Worm (Caenorhabditis elegans) whole organism, L3 larva: ENCODE measurements around the gene irk-3.

Source experiments
- ZK546.5 ChIP-seq: sonication (generic microtip); optimal IDR thresholded peaks from 2 replicates; lab custom pipeline; 2017; ENCODE audit warnings: missing biosample characterization, missing genetic modification characterization
- aly-2 ChIP-seq: fragments of 150-350 bp; optimal IDR thresholded peaks from 2 replicates; lab custom pipeline; 2014; ENCODE audit warnings: missing biosample characterization, missing genetic modification characterization
- ceh-16 ChIP-seq: sonication (generic microtip); optimal IDR thresholded peaks from 2 replicates; lab custom pipeline; 2017; ENCODE audit warnings: missing biosample characterization, missing genetic modification characterization
- ceh-28 ChIP-seq: fragments of 150-350 bp; optimal IDR thresholded peaks from 2 replicates; lab custom pipeline; 2014; ENCODE audit warnings: missing biosample characterization, missing genetic modification reagents, missing genetic modification characterization
- ceh-82 ChIP-seq: fragments of 150-350 bp; optimal IDR thresholded peaks from 2 replicates; lab custom pipeline; 2014; ENCODE audit warnings: missing biosample characterization, missing genetic modification characterization
- ceh-9 ChIP-seq: sonication (generic microtip); optimal IDR thresholded peaks from 2 replicates; lab custom pipeline; 2018; ENCODE audit warnings: missing biosample characterization, missing genetic modification characterization
- daf-12 ChIP-seq: fragments of 150-350 bp; optimal IDR thresholded peaks from 2 replicates; lab custom pipeline; 2014; ENCODE audit warnings: missing biosample characterization, missing genetic modification reagents, missing genetic modification characterization
- egl-27 ChIP-seq: sonication (generic microtip); optimal IDR thresholded peaks from 4 replicates; lab custom pipeline; 2017; ENCODE audit warnings: missing biosample characterization, missing genetic modification reagents, missing genetic modification characterization
- elt-1 ChIP-seq: fragments of 150-350 bp; optimal IDR thresholded peaks from 2 replicates; lab custom pipeline; 2014; ENCODE audit warnings: missing biosample characterization, missing genetic modification characterization
- elt-3 ChIP-seq, 3 experiments: fragments of 150-350 bp in 1 of 3; sonication (generic microtip) in 2 of 3; optimal IDR thresholded peaks; 2 replicates in 2 of 3; 4 replicates in 1 of 3; lab custom pipeline; 2014 to 2017; ENCODE audit warnings: missing biosample characterization in 3 of 3, missing genetic modification characterization in 3 of 3
- fkh-10 ChIP-seq: sonication (generic microtip); optimal IDR thresholded peaks from 2 replicates; lab custom pipeline; 2017; ENCODE audit warnings: missing biosample characterization, missing genetic modification reagents, missing genetic modification characterization
- fkh-2 ChIP-seq: fragments of 150-350 bp; optimal IDR thresholded peaks from 2 replicates; lab custom pipeline; 2014; ENCODE audit warnings: missing biosample characterization, missing genetic modification reagents, missing genetic modification characterization
- hmg-11 ChIP-seq: sonication (generic microtip); optimal IDR thresholded peaks from 2 replicates; lab custom pipeline; 2016; ENCODE audit warnings: missing genetic modification characterization, missing compliant biosample characterization
- lsy-12 ChIP-seq: sonication (generic microtip); optimal IDR thresholded peaks from 2 replicates; lab custom pipeline; 2016; ENCODE audit warnings: mild to moderate bottlenecking, missing genetic modification characterization, missing compliant biosample characterization
- mml-1 ChIP-seq: fragments of 150-350 bp; sonication (generic microtip); optimal IDR thresholded peaks from 3 replicates; lab custom pipeline; 2014; ENCODE audit warnings: missing biosample characterization, missing genetic modification characterization
- nfya-1 ChIP-seq: sonication (generic microtip); optimal IDR thresholded peaks from 2 replicates; lab custom pipeline; 2017; ENCODE audit warnings: missing genetic modification characterization, mild to moderate bottlenecking, missing compliant biosample characterization, antibody characterized with exemption, moderate library complexity; ENCODE audit not compliant: insufficient read depth
- nhr-12 ChIP-seq: fragments of 150-350 bp; optimal IDR thresholded peaks from 2 replicates; lab custom pipeline; 2014; ENCODE audit warnings: missing biosample characterization, missing genetic modification characterization
- nhr-237 ChIP-seq: fragments of 150-350 bp; optimal IDR thresholded peaks from 2 replicates; lab custom pipeline; 2014; ENCODE audit warnings: missing biosample characterization, missing genetic modification characterization
- nhr-25 ChIP-seq: sonication (generic microtip); optimal IDR thresholded peaks from 2 replicates; lab custom pipeline; 2017; ENCODE audit warnings: missing biosample characterization, missing genetic modification characterization
- nhr-28 ChIP-seq: fragments of 150-350 bp; optimal IDR thresholded peaks from 2 replicates; lab custom pipeline; 2014; ENCODE audit warnings: missing biosample characterization, missing genetic modification characterization
- nhr-67 ChIP-seq: fragments of 150-350 bp; optimal IDR thresholded peaks from 2 replicates; lab custom pipeline; 2014; ENCODE audit warnings: missing biosample characterization, missing genetic modification characterization
- nhr-76 ChIP-seq: fragments of 150-350 bp; sonication (generic microtip); optimal IDR thresholded peaks from 5 replicates; lab custom pipeline; 2014; ENCODE audit warnings: missing biosample characterization, missing genetic modification characterization
- nhr-77 ChIP-seq: fragments of 150-350 bp; optimal IDR thresholded peaks from 2 replicates; lab custom pipeline; 2014; ENCODE audit warnings: missing biosample characterization, missing genetic modification characterization
- pqm-1 ChIP-seq: fragments of 150-350 bp; optimal IDR thresholded peaks from 2 replicates; lab custom pipeline; 2017; ENCODE audit warnings: missing biosample characterization, missing genetic modification characterization, inconsistent platforms
- sea-2 ChIP-seq: fragments of 150-350 bp; sonication (generic microtip); optimal IDR thresholded peaks from 4 replicates; lab custom pipeline; 2014; ENCODE audit warnings: missing biosample characterization, missing genetic modification reagents, missing genetic modification characterization
- skn-1 ChIP-seq: fragments of 150-350 bp; optimal IDR thresholded peaks from 2 replicates; lab custom pipeline; 2014; ENCODE audit warnings: missing biosample characterization, missing genetic modification characterization
- snpc-4 ChIP-seq: fragments of 150-350 bp; optimal IDR thresholded peaks from 2 replicates; lab custom pipeline; 2014; ENCODE audit warnings: missing biosample characterization, missing genetic modification characterization
- tbx-2 ChIP-seq: sonication (generic microtip); optimal IDR thresholded peaks from 2 replicates; lab custom pipeline; 2016; ENCODE audit warnings: mild to moderate bottlenecking, missing genetic modification characterization, missing compliant biosample characterization
- unc-62 ChIP-seq: fragments of 150-350 bp; sonication (generic microtip); optimal IDR thresholded peaks from 4 replicates; lab custom pipeline; 2014; ENCODE audit warnings: missing biosample characterization, missing genetic modification reagents, missing genetic modification characterization
- zag-1 ChIP-seq: fragments of 150-350 bp; optimal IDR thresholded peaks from 2 replicates; lab custom pipeline; 2014; ENCODE audit warnings: missing biosample characterization, missing genetic modification characterization

irk-3 gene

ce11 chrX:14399035-14399434 lies 28.8 kb upstream of the irk-3 start:
- TF ChIP-seq nhr-67 (no peak), ZK546.5 (tag; lab: Kevin White, UChicago) (no peak), zag-1 (tag; lab: Kevin White, UChicago) (no peak), elt-1 (no peak), mml-1 (tag; lab: Kevin White, UChicago) (no peak)

ce11 chrX:14395267-14395666 lies 25.1 kb upstream of the irk-3 start, which contains the start of gene Y60A9.1:
Gene Y60A9.1, minus strand, starts transcription at chrX:14395367.
- no peak for TF ChIP-seq unc-62
- no peak for TF ChIP-seq nhr-77 (tag; lab: Kevin White, UChicago)
- TF ChIP-seq tbx-2 (tag; lab: Kevin White, UChicago): no peak

ce11 chrX:14382951-14383350 lies 12.7 kb upstream of the irk-3 start, which contains the start of gene Y60A9.3:
Gene Y60A9.3, plus strand, starts transcription at chrX:14383251.
- TF ChIP-seq nhr-77 (tag; lab: Kevin White, UChicago) (no peak), egl-27 (tag; lab: Kevin White, UChicago) (no peak), snpc-4 (tag; lab: Kevin White, UChicago) (no peak), fkh-2 (tag; lab: Kevin White, UChicago) (no peak), sea-2 (GFP tag; lab: Kevin White, UChicago) (no peak), mml-1 (tag; lab: Kevin White, UChicago) (no peak)

- TF ChIP-seq snpc-4 (tag; lab: Kevin White, UChicago): no peak
- TF ChIP-seq nhr-76 (tag; lab: Kevin White, UChicago): no peak
- TF ChIP-seq nhr-12 (tag; lab: Kevin White, UChicago): no peak
- no peak for TF ChIP-seq ceh-28
- TF ChIP-seq ceh-82 (tag; lab: Kevin White, UChicago): no peak
Observed at ce11 chrX:14377169-14377568, 7.0 kb upstream of the irk-3 start, which contains the start of gene Y60A9A.1. Gene Y60A9A.1, minus strand, starts transcription at chrX:14377269.

ce11 chrX:14366081-14366480 lies 4.1 kb downstream of the irk-3 start:
- TF ChIP-seq pqm-1 (tag; lab: Kevin White, UChicago) (no peak), ceh-9 (tag; lab: Kevin White, UChicago) (no peak), ceh-16 (tag; lab: Kevin White, UChicago) (no peak), aly-2 (tag; lab: Kevin White, UChicago) (no peak), nhr-12 (tag; lab: Kevin White, UChicago) (no peak), elt-3 (tag; optimal IDR thresholded peaks at IDR 0.05; lab: Kevin White, UChicago) (no peak), daf-12 (tag; lab: Kevin White, UChicago) (no peak), nhr-25 (no peak), unc-62 (no peak), lsy-12 (tag; lab: Kevin White, UChicago) (no peak), hmg-11 (no peak)

ce11 chrX:14359571-14359970 lies 10.6 kb downstream of the irk-3 start:
- TF ChIP-seq nhr-237 (tag; lab: Kevin White, UChicago) (no peak), fkh-10 (GFP tag; lab: Kevin White, UChicago) (peak; percentile 10)

- TF ChIP-seq nhr-28 (no peak), fkh-10 (GFP tag; lab: Kevin White, UChicago) (peak; percentile 99), nfya-1 (peak; percentile 43), skn-1 (tag; lab: Kevin White, UChicago) (peak; percentile 10)
Observed at ce11 chrX:14356683-14357287, 13.4 kb downstream of the irk-3 start.
